Fruit fly (Drosophila melanogaster) S2 (cell line): ENCODE measurements around the gene Pyroxd1.

Source experiments
- CG8478 ChIP-seq: fragments of >200 bp; optimal IDR thresholded peaks from 2 replicates; lab custom pipeline; 2018
- CTCF ChIP-seq, 2 experiments: fragments of >200 bp; optimal IDR thresholded peaks; 2 replicates each; lab custom pipeline; 2018

- TF ChIP-seq CG8478 (no peak), CTCF (optimal IDR thresholded peaks at IDR 0.05; lab: Kevin White, UChicago) (no peak)
These were observed 15.9 kb upstream of the Pyroxd1 start, which contains the start of the genes pr and neb for dm6 chr2L:20075234-20075803.
